Fruit fly (Drosophila melanogaster): ENCODE measurements around the gene obst-F.
A peak's percentile ranks its signal among the peaks of the same experiment; 100 is the strongest.

obst-F gene

DNA sequence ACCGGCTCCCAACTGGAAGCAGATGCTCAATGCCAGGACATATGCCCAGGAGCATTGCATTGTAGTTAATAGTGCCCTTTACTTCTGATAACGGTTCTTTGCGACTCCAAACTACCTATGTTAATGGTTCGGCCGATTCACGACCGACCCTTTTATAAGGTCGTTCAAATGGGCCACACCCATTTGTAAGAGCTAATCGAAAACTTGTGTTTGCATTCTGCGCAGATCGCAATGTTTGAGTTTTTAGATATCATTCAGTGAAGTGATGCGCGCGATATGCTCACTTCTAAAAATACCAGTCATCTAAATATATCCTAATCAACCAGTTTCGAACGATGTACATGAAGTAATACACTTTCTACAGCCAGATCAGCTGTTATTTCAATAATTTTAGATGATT, at the start of gene obst-F:
Gene obst-F, minus strand, starts transcription at position 101 of the 400 bp plus-strand sequence.
- TF ChIP-seq noc (tag; optimal IDR thresholded peaks at IDR 0.05), result no peak

DNA sequence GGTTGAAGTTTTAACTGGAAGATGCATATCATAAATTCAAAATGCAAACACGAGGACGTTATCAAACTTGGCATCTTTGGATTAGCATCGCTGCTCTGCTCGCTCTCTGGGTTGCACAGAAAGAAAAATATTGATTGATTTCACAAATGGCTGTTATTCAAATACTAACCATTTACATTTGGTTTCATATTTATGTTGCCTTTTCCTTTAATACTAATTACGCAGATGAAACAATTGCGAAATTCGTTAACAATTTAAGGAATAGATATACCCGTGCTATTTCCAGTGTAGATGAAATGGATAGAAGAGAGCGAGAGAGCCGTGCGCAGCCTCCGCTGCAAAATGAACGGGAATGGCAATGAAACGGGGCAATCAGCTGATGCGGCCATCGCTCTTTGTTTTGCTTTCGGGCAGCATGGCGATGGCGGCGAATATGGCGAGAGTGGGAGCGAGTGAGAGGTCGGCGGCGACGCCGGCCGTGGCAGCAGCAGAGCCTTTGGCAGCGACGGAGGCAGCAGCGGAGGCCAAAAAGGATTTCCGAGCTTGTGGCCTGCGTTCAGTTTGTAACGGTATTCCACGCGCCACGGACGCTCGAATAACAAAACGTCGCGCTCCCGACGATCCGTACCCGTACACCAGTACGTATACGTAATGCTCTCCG, 46.2 kb upstream of the obst-F start, which contains the start of gene rdgC:
Gene rdgC, plus strand, starts transcription at position 568 of the 661 bp plus-strand sequence.
- TF ChIP-seq noc (tag; optimal IDR thresholded peaks at IDR 0.05), result peak; percentile 94

DNA sequence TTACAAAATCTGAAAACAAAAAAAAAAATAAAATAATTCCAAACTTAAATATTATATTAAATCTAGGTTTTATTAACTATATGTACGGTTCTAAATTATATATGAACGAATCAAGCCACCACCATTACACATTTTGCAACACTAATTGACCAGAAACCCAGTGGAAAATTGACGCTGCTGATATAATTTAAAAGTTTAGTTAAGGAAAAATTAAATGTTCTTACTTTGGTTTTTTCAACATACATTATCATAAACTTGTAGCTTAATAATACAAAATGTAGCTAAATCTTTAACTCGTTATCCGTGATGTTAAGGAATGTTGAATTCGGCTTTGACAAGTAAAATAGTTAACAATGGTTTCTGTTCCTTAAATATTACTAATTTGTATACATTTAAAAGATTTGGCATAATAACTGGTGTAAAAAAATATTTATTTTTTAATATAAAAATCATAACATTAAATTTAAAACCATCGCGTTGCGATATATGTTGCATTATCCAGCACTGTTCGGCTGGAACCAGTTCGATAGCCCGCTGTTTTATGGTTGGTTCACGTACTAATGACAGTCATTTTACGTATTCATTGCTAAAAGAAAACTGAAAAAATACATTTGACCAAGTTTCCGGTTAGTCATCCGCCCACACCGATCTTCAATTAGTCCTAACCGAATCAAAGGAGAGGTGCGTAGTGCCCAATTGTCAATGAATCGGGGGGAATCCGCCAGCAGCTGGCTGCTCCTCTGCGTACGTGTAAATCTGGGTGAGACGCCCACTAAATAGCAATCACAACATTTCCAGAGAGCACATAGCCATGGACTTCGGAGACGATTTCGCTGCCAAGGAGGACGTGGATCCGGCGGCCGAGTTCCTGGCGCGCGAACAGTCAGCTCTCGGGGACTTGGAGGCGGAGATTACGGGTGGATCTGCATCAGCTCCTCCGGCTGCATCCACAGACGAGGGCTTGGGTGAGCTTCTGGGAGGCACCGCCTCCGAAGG, 40.8 kb upstream of the obst-F start:
- TF ChIP-seq noc (tag; optimal IDR thresholded peaks at IDR 0.05), result peak; percentile 48

DNA sequence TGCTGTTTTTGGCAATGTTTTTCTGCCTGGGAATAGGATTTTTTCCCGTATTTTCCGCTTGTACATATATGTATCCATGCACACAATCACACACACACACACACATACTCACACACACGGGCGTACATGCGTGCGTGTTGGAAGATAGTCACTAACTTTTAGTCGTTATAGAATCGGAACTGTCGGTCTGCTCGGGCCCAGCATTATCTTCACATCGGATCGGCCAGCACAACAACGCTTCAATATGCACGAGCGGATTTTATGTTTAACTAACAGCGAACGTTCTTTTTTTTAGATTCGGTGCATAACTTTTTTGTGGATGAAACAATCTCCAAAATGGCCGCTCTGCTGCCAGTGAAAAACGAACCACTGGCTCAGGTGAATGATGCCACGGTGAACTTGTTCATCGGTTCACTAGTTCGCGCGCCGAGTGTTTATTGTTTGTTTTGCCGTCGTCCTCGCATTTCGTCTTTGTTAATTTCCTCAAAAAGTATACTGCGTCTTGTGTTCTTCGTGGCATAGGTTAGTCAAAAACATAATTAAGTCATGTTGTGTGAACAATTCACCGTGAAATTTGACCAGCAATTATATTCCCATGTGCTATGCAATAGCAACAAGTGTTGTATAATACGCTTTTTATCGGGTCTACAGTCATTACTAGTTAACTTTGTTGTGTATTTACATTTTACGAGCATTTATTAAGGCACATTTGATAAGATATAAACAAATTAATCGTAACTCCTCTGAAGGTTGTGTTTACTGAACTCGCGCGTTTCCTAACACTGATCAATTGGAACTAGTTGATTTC, 39.9 kb upstream of the obst-F start, which contains the start of the genes CG6951 and CG17233:
Gene CG6951, plus strand, starts transcription at position 105 of the 808 bp plus-strand sequence.
Gene CG17233, minus strand, starts transcription at position 741 of the 808 bp plus-strand sequence.
- TF ChIP-seq noc (tag; optimal IDR thresholded peaks at IDR 0.05), result peak; percentile 4

DNA sequence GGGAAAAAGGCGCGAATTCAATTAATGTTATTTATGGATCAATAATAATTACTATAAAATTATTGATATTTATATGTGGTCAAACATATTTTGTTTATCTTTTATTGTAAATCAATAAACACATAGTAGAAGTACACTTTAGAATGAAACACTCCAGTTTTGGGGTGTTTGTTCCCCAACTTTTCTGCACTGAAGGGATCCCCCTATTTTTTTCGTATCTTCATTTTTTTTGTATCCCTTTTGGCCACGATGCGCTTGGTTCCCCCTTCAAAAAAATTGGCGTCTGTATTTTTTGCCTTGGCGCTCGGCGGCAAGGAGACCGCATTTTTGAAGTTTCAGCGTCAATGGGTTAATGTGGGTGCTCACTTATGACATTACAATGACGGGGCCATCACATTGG, 39.3 kb upstream of the obst-F start, which contains the start of gene Clc:
Gene Clc, plus strand, starts transcription at position 301 of the 400 bp plus-strand sequence.
- TF ChIP-seq noc (tag; optimal IDR thresholded peaks at IDR 0.05), result no peak

DNA sequence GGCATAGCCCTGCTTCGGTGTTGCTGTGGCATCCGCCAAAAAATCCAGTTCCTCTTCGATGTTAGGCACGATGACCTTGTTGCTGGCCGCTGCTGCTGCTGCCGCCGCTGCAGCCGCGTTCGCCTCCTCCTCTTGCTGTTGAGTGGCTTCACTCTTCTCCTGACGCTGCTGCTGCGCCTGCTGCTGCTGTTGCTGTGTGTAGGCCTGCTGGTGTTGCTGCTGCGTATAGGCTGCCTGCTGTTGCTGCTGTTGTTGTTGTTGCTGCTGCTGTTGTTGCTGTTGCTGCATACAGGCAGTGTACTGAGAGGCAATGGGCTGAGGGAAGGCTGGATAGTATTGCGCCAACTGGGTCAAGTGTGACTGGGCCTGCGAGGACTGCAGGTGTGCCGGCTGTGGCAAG, 35.7 kb upstream of the obst-F start:
- TF ChIP-seq noc (tag; optimal IDR thresholded peaks at IDR 0.05), result no peak

DNA sequence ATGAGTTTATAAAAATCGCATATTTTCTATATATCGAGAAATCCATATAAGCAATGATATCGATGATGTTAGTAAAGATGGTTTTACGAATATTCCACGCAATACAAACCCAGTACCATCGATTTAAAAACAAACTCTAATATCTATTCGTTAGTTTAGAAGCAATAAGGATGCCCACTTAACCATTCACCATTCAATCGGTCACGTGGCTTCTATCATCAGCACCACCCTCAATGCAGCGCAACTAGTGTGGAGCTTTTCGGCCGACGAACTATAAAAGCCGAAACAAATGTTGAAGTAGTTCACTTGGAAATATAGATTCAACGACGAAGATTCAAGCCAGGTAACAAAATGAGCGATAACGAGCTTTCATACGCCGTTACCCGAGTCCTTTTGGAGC, 29.9 kb upstream of the obst-F start, which contains the start of gene CG13813:
Gene CG13813, plus strand, starts transcription at position 301 of the 400 bp plus-strand sequence.
- TF ChIP-seq noc (tag; optimal IDR thresholded peaks at IDR 0.05), result no peak

DNA sequence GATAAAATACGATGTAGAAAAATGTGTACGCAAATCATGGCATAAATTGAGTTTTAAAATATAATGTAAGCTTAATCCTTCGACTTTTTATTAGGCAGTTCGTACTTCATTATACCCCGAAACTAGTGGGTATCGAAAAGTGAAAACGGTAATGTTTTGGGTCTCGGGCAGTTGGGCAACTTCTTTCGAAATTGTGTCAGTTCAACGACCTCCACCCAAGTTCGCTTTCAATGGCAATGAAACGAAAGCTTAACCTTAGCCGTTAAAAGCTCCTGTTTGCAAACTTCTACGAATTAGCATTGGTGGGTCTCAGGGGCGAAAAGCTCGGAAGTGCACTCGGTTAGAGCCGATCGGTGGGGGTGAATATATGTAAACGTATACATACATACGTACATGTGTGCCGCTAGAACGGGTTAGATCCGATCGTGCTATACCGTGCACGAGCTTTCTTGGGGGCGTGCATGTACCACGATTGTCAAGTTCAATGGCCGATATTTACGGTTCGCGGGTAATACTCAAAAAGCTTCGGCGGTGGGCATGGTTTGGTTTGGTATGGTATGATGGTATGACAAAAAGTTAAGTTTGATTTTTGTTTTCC, 28.8 kb upstream of the obst-F start:
- no peak for TF ChIP-seq noc (tag; optimal IDR thresholded peaks at IDR 0.05)

DNA sequence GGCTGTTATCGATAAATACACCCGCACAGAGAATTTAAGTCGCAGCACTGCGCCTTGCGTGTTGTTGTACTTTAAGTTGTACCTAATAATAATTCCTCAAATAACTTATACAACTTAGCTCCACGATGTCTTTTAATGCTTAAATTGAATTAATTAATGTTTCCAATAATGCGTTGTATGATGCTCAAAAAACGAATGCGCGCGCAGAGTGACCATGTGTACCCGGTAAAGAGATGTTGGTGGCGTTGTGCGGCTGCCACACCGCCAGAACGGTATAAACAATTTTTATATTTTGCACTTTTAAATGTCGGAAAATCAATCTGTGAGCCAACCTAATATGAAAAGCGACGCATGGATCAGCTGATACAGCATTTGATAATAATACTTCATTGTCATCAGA, 24.7 kb upstream of the obst-F start:
- no peak for TF ChIP-seq noc (tag; optimal IDR thresholded peaks at IDR 0.05)

DNA sequence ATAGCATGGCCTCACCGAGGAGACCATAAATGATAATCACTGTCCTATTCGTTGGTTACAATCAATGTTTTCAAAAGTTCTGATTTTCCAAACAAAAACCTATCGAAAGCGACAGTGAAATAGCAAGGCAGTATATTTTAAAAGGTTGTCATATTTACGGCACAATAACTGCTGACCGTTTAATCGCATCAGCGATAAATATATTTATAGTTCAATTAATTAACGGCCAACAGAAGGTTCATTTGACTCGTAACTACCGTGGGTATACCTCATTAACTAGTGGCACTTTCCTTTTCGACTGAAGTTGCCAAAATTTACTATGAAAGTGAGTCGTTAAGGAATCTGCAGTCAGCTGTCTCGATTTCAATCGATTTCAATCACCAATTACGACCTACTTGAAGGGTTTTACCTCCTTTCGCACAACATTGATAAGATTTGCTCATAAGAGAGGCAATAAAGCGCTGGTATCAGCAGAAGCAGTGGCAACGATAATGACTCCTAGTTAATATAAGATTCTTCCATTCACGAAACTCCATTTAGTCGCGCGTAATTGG, 22.0 kb upstream of the obst-F start, which contains the start of gene CG17147:
Gene CG17147, plus strand, starts transcription at position 535 of the 554 bp plus-strand sequence.
- peak; percentile 97 for TF ChIP-seq noc (tag; optimal IDR thresholded peaks at IDR 0.05)

DNA sequence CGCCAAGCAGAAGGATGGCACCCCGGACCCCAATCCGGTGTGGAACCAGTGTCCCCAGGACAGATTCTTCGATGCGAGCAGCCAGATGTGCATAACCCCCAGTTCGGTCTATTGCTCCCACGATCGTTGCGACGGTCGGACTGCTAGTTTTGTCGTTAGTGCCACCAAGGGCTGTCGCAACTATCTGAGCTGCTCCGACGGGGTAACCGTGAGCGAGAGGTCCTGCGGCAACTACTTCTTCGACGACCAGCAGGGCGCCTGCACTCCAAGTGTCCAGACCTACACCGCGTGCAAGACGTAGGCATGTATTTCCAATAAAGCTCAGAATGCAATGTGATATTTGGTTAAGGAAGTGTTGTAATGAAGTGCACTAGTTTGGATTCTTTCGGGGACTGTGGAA, 21.2 kb upstream of the obst-F start:
- TF ChIP-seq noc (tag; optimal IDR thresholded peaks at IDR 0.05), result no peak

DNA sequence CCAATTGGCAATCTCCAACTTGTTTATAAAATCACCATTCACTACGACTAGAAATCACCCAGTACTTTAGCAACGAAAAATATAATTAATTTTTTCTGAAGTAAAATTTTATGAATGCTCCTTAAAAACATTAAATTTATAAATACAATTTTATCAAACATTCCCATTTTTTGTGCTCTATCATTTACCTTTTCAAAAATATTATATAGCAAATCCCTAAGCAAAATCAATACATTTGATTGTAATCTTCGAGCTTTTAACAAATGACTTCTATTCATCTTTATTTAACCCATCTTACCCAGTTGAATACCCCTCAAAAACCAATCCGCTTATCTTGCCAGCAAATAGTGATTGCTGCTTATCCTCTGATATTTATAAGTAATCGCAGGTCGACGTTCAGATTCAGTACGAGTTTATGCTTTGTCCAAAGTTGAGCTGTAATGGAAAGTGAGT, 20.0 kb upstream of the obst-F start, which contains the start of gene CG17145:
Gene CG17145, plus strand, starts transcription at position 403 of the 453 bp plus-strand sequence.
- TF ChIP-seq noc (tag; optimal IDR thresholded peaks at IDR 0.05), result peak; percentile 82

DNA sequence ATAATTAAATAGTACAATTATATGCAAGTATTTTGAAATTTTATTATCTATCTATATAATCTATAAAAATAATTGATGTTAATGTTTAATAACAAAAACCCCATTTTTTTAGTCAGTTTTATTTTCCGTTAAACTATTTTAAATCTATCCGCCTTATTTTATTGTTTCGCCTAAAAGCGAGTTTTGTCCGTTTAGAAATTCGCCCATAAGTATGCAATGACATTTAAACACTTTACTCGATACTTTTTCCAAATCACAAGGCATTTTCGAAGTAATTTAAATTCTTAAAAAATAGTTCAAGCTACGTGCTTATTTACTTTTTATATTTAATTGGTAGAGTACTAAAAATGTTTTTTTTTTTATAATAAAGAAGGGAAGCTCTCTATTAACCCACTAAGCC, 19.5 kb upstream of the obst-F start:
- no peak for TF ChIP-seq noc (tag; optimal IDR thresholded peaks at IDR 0.05)

DNA sequence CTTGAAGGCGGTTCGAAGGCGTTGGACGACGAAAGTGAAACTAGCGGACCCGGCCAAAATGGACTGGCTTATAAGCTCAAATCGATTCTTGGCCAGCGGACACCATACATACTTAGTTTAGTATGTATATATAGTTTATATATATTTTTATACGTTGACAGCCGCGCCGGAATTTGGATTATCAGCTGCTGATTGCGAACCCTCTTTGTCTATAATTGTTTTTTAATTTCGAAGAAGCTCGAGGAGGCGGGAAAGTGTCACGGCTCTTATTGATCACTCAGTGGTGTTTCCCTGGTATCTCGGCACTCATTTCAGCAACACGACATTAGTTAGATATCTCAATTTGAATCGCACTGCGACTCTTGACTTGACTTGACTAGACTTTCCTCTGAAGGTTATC, 18.9 kb upstream of the obst-F start, which contains the start of gene CG6933:
Gene CG6933, minus strand, starts transcription at position 47 of the 400 bp plus-strand sequence.
- no peak for TF ChIP-seq noc (tag; optimal IDR thresholded peaks at IDR 0.05)

Data from whole organism, larva.